Worm (Caenorhabditis elegans): ENCODE measurements around the gene Y17G9A.3.

Y17G9A.3 gene

DNA sequence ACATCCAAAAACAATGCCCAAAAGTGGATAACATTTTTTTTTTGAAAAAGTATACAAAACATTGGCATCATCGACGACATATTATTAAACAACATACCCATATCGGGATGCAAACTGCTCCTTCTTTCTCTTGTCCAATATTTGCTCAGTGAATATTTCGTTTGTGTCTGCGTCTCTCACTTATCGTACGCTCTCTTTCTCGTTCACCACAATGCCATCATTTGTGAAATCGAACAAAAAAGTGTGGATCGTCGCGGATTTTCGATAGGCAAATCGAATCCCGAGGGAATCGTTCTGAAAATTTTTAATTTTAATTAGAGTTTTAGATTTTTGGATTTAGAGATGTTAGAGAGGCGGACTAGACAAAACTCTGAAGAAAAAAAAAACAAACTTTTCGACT is 11.7 kb downstream of the Y17G9A.3 start, which contains the start of gene tat-2:
Gene tat-2 (minus strand): TSS at position 101 of the 400 bp plus-strand sequence.
- TF ChIP-seq ceh-48 (tag; optimal IDR thresholded peaks at IDR 0.05) (no peak), nfya-1 (tag; optimal IDR thresholded peaks at IDR 0.05) (no peak), lim-6 (tag; optimal IDR thresholded peaks at IDR 0.05) (no peak), nhr-232 (tag; optimal IDR thresholded peaks at IDR 0.05) (no peak), ahr-1 (tag; optimal IDR thresholded peaks at IDR 0.05) (no peak), pqm-1 (tag; optimal IDR thresholded peaks at IDR 0.05) (no peak), mec-3 (tag; optimal IDR thresholded peaks at IDR 0.05; ENCODE audit: borderline replicate concordance) (no peak)

DNA sequence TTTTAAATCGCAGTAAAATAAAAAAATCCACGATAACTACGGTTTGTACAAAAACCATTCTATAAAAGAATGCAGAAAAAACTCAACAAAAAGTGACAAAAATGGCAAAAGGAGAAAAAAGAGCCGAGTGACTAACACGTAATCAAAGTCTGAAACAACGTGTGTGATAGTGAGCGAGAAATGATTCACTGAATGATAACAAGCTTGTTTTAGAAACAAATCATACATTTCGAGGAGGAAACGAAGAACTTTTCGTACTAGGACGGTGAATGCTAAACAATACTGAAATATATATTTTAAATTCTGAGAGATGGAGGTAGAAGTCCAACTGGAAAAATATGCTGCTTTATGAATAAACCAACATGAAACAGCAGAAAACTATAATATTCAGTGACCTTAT is 16.4 kb downstream of the Y17G9A.3 start:
- TF ChIP-seq C38D4.7 (GFP tag; optimal IDR thresholded peaks at IDR 0.05), result no peak
- no peak for TF ChIP-seq ceh-30 (tag; optimal IDR thresholded peaks at IDR 0.05)
- TF ChIP-seq npax-4 (tag; optimal IDR thresholded peaks at IDR 0.05), result no peak
- no peak for TF ChIP-seq ceh-18 (tag; optimal IDR thresholded peaks at IDR 0.05)
- TF ChIP-seq ets-4 (tag; optimal IDR thresholded peaks at IDR 0.05), result no peak
- no peak for TF ChIP-seq elt-2 (tag; optimal IDR thresholded peaks at IDR 0.05)
- TF ChIP-seq nhr-232 (tag; optimal IDR thresholded peaks at IDR 0.05), result no peak
- TF ChIP-seq madf-2 (tag; optimal IDR thresholded peaks at IDR 0.05), result no peak
- TF ChIP-seq unc-86 (tag; optimal IDR thresholded peaks at IDR 0.05), result no peak
- no peak for TF ChIP-seq sdc-2 (tag; optimal IDR thresholded peaks at IDR 0.05)

DNA sequence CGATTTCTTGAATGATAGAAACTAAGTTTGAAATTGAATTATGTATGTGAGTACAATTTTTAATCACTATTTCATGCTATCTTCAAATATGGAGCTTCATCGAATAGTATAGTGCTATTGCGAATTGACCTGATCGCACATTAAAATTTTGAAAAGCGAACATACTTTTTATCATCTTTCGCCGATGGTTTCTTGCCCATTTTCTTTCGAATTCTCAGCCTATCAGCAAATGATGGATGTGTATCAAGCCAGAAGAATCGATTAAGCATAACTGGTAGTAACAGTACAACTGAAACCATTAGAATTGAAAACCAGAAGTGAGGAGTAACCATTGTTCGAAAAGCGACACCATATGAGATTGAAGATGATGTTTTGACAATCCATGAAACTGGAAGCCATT is 28.8 kb downstream of the Y17G9A.3 start:
- TF ChIP-seq fax-1 (tag; optimal IDR thresholded peaks at IDR 0.05), result no peak
- no peak for TF ChIP-seq C08G9.2 (tag; optimal IDR thresholded peaks at IDR 0.05)
- no peak for TF ChIP-seq sdc-2 (tag; optimal IDR thresholded peaks at IDR 0.05)
- no peak for TF ChIP-seq unc-3 (GFP tag; conservative IDR thresholded peaks at IDR 0.05)
- no peak for TF ChIP-seq unc-3 (tag; optimal IDR thresholded peaks at IDR 0.05)
- TF ChIP-seq ceh-2 (tag; optimal IDR thresholded peaks at IDR 0.05), result no peak
- TF ChIP-seq lim-6 (tag; optimal IDR thresholded peaks at IDR 0.05), result no peak
- TF ChIP-seq madf-2 (tag; optimal IDR thresholded peaks at IDR 0.05), result no peak
- TF ChIP-seq pha-4 (tag; optimal IDR thresholded peaks at IDR 0.05), result no peak
- TF ChIP-seq T23F11.4 (GFP tag; optimal IDR thresholded peaks at IDR 0.05), result no peak
- TF ChIP-seq hlh-15 (tag; optimal IDR thresholded peaks at IDR 0.05), result no peak
- TF ChIP-seq fkh-10 (GFP tag; optimal IDR thresholded peaks at IDR 0.05), result no peak
- no peak for TF ChIP-seq Y22D7AL.16 (tag; optimal IDR thresholded peaks at IDR 0.05)
- TF ChIP-seq pag-3 (tag; optimal IDR thresholded peaks at IDR 0.05; ENCODE audit: borderline replicate concordance), result no peak
- TF ChIP-seq ttx-3 (tag; optimal IDR thresholded peaks at IDR 0.05), result no peak
- TF ChIP-seq elt-2 (tag; optimal IDR thresholded peaks at IDR 0.05), result no peak
- TF ChIP-seq ref-2 (tag; optimal IDR thresholded peaks at IDR 0.05), result no peak

DNA sequence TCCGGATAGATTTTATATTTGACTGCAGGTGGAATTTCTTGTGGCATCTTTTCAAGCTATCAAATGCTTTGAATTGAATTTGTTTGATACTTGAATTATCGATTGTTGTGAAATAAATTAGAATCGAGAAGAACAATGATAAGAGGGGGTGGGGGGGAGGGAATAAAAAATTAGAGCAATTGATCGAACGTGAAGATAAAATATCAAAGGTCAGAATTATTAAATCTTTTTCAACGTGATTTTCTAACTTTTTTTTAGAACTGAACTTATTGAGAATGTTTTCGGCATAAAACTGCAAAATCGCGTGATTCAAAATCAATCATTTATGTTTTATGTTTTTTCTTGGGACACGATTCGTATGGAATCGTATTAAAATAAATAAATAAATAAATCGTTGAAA is 31.3 kb downstream of the Y17G9A.3 start, which contains the start of gene mpz-4:
Gene mpz-4 (minus strand): TSS at position 101 of the 400 bp plus-strand sequence.
- no peak for TF ChIP-seq K02D7.2 (tag; optimal IDR thresholded peaks at IDR 0.05)
- TF ChIP-seq ceh-30 (tag; optimal IDR thresholded peaks at IDR 0.05), result no peak
- no peak for TF ChIP-seq ceh-45 (GFP tag; IDR thresholded peaks at IDR 0.05)
- TF ChIP-seq syd-9 (tag; optimal IDR thresholded peaks at IDR 0.05), result no peak
- no peak for TF ChIP-seq pag-3 (tag; optimal IDR thresholded peaks at IDR 0.05; ENCODE audit: borderline replicate concordance)
- TF ChIP-seq fkh-10 (GFP tag; optimal IDR thresholded peaks at IDR 0.05), result no peak
- TF ChIP-seq ceh-14 (tag; optimal IDR thresholded peaks at IDR 0.05), result no peak

DNA sequence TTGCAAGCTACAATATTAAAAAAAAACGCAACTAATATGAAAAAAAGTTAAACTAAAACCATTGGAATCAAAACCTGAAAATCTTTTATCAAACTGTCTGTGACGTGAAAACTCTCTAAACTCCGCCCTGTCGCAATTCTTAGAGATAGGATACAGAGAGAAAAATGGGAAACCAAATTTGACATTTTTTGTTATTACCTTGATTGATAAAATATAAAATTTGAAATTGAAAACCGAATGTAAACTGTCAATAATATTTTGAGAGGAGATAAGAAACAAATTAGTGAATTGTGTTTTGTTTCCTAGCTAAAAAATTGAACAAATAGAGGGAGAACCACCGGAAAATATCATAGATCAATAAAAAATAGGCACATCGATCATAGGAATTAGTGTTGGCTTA is 36.6 kb downstream of the Y17G9A.3 start:
- no peak for TF ChIP-seq lim-6 (tag; optimal IDR thresholded peaks at IDR 0.05)
- no peak for TF ChIP-seq odd-2 (tag; optimal IDR thresholded peaks at IDR 0.05)
- no peak for TF ChIP-seq pha-2 (tag; optimal IDR thresholded peaks at IDR 0.05)
- no peak for TF ChIP-seq hlh-6 (tag; optimal IDR thresholded peaks at IDR 0.05)
- no peak for TF ChIP-seq madf-2 (tag; optimal IDR thresholded peaks at IDR 0.05)
- TF ChIP-seq fkh-10 (GFP tag; optimal IDR thresholded peaks at IDR 0.05), result no peak
- no peak for TF ChIP-seq unc-42 (tag; optimal IDR thresholded peaks at IDR 0.05)
- TF ChIP-seq ceh-45 (GFP tag; IDR thresholded peaks at IDR 0.05), result no peak
- no peak for TF ChIP-seq ceh-19 (GFP tag; optimal IDR thresholded peaks at IDR 0.05)
